Fruit fly (Drosophila melanogaster): Measurements from ENCODE around the gene zetaCOP.

- TF ChIP-seq Hr78 (GFP tag; optimal IDR thresholded peaks at IDR 0.05) (no peak), rgr (GFP tag; optimal IDR thresholded peaks at IDR 0.05) (no peak), h (GFP tag; optimal IDR thresholded peaks at IDR 0.05) (no peak), OdsH (GFP tag; optimal IDR thresholded peaks at IDR 0.05) (no peak), Jra (GFP tag; optimal IDR thresholded peaks at IDR 0.05) (no peak)
Observed at dm6 chr3L:16652531-16652930, 20.8 kb downstream of the zetaCOP start.
